Worm (Caenorhabditis elegans) whole organism, L1 larva: ENCODE measurements around the gene ntl-9.
"Not testable (repeated sequence)": the region's sequence is repeated elsewhere in the genome, so short reads cannot be mapped to it uniquely, and the experiment has no call there.

Experiments
- C04F5.9 ChIP-seq: sonication (generic microtip); optimal IDR thresholded peaks from 2 replicates; lab custom pipeline; 2016; ENCODE audit warnings: missing genetic modification characterization, missing compliant biosample characterization
- F16B12.6 ChIP-seq: fragments of 150-350 bp; optimal IDR thresholded peaks from 2 replicates; lab custom pipeline; 2014; ENCODE audit warnings: missing biosample characterization, missing genetic modification characterization
- aha-1 ChIP-seq: fragments of 150-350 bp; optimal IDR thresholded peaks from 2 replicates; lab custom pipeline; 2014; ENCODE audit warnings: missing biosample characterization, missing genetic modification characterization
- aly-2 ChIP-seq: fragments of 150-350 bp; optimal IDR thresholded peaks from 2 replicates; lab custom pipeline; 2014; ENCODE audit warnings: missing biosample characterization, missing genetic modification characterization
- blmp-1 ChIP-seq: fragments of 150-350 bp; optimal IDR thresholded peaks from 2 replicates; lab custom pipeline; 2014; ENCODE audit warnings: missing biosample characterization, missing genetic modification characterization
- ceh-63 ChIP-seq: fragments of 200-800 bp; sonication (Bioruptor generic); optimal IDR thresholded peaks from 2 replicates; lab custom pipeline; 2018; ENCODE audit warnings: mild to moderate bottlenecking, missing genetic modification characterization, missing compliant biosample characterization
- ceh-82 ChIP-seq, 3 experiments: fragments of 150-350 bp in 1 of 3; sonication (generic microtip) in 2 of 3; optimal IDR thresholded peaks; 2 replicates each; lab custom pipeline; 2014 to 2017; ENCODE audit warnings: missing biosample characterization in 3 of 3, missing genetic modification characterization in 3 of 3
- ceh-90 ChIP-seq: sonication (generic microtip); optimal IDR thresholded peaks from 2 replicates; lab custom pipeline; 2016; ENCODE audit warnings: missing genetic modification characterization, missing compliant biosample characterization
- ces-1 ChIP-seq: fragments of 150-350 bp; optimal IDR thresholded peaks from 2 replicates; lab custom pipeline; 2014; ENCODE audit warnings: missing biosample characterization, missing genetic modification reagents, missing genetic modification characterization
- dpl-1 ChIP-seq, 3 experiments: fragments of 150-350 bp in 2 of 3; sonication (generic microtip) in 1 of 3; optimal IDR thresholded peaks; 2 replicates each; lab custom pipeline; 2014 to 2017; ENCODE audit warnings: missing biosample characterization in 3 of 3, missing genetic modification characterization in 3 of 3, missing genetic modification reagents in 3 of 3
- efl-3 ChIP-seq: fragments of 200-800 bp; sonication (Bioruptor generic); optimal IDR thresholded peaks from 2 replicates; lab custom pipeline; 2018; ENCODE audit warnings: mild to moderate bottlenecking, missing genetic modification characterization, missing compliant biosample characterization
- egl-27 ChIP-seq, 2 experiments: fragments of 150-350 bp in 1 of 2; sonication (generic microtip); optimal IDR thresholded peaks; 3 replicates each; lab custom pipeline; 2017 to 2018; ENCODE audit warnings: missing biosample characterization in 2 of 2, missing genetic modification characterization in 2 of 2, missing genetic modification reagents in 2 of 2
- elt-2 ChIP-seq: sonication (generic microtip); optimal IDR thresholded peaks from 2 replicates; lab custom pipeline; 2016; ENCODE audit warnings: missing genetic modification characterization, mild to moderate bottlenecking, inconsistent platforms, missing compliant biosample characterization, missing genetic modification reagents
- ets-5 ChIP-seq: fragments of 200-800 bp; sonication (Bioruptor generic); IDR thresholded peaks from 2 replicates; pipeline ENCODE4 v1.3.6; 2022; ENCODE audit warnings: missing genetic modification characterization, missing compliant biosample characterization
- fkh-10 ChIP-seq: sonication (generic microtip); optimal IDR thresholded peaks from 2 replicates; lab custom pipeline; 2017; ENCODE audit warnings: missing biosample characterization, missing genetic modification reagents, missing genetic modification characterization
- fos-1 ChIP-seq: fragments of 150-350 bp; optimal IDR thresholded peaks from 2 replicates; lab custom pipeline; 2014; ENCODE audit warnings: missing biosample characterization, missing genetic modification characterization
- hpl-2 ChIP-seq: fragments of 150-350 bp; optimal IDR thresholded peaks from 2 replicates; lab custom pipeline; 2014; ENCODE audit warnings: missing biosample characterization, missing genetic modification reagents, missing genetic modification characterization
- irx-1 ChIP-seq: sonication (generic microtip); optimal IDR thresholded peaks from 2 replicates; lab custom pipeline; 2016; ENCODE audit warnings: missing genetic modification characterization, missing compliant biosample characterization
- isw-1 ChIP-seq: fragments of 200-800 bp; sonication (Bioruptor generic); IDR thresholded peaks from 2 replicates; pipeline ENCODE4 v1.3.6; 2022; ENCODE audit warnings: missing genetic modification characterization, missing compliant biosample characterization
- jun-1 ChIP-seq: fragments of 150-350 bp; optimal IDR thresholded peaks from 2 replicates; lab custom pipeline; 2014; ENCODE audit warnings: missing biosample characterization, missing genetic modification reagents, missing genetic modification characterization
- lin-14 ChIP-seq: fragments of 200-800 bp; sonication (Bioruptor generic); optimal IDR thresholded peaks from 2 replicates; lab custom pipeline; 2018; ENCODE audit warnings: mild to moderate bottlenecking, missing genetic modification characterization, moderate library complexity, missing compliant biosample characterization
- lin-39 ChIP-seq: fragments of 150-350 bp; optimal IDR thresholded peaks from 2 replicates; lab custom pipeline; 2014; ENCODE audit warnings: missing biosample characterization, missing genetic modification reagents, missing genetic modification characterization
- lsy-2 ChIP-seq, 2 experiments: fragments of 150-350 bp; optimal IDR thresholded peaks; 2 replicates each; lab custom pipeline; 2014; ENCODE audit warnings: missing biosample characterization in 2 of 2, missing genetic modification characterization in 2 of 2
- mab-9 ChIP-seq: fragments of 200-800 bp; sonication (Bioruptor generic); IDR thresholded peaks from 2 replicates; pipeline ENCODE4 v1.3.6; 2022; ENCODE audit warnings: missing genetic modification reagents, missing genetic modification characterization, missing compliant biosample characterization
- mef-2 ChIP-seq: fragments of 150-350 bp; optimal IDR thresholded peaks from 2 replicates; lab custom pipeline; 2014; ENCODE audit warnings: missing biosample characterization, missing genetic modification characterization
- nhr-11 ChIP-seq: fragments of 150-350 bp; optimal IDR thresholded peaks from 2 replicates; lab custom pipeline; 2014; ENCODE audit warnings: missing biosample characterization, missing genetic modification characterization
- nhr-20 ChIP-seq: sonication (generic microtip); optimal IDR thresholded peaks from 2 replicates; lab custom pipeline; 2016; ENCODE audit warnings: mild to moderate bottlenecking, missing genetic modification characterization, missing compliant biosample characterization
- nhr-28 ChIP-seq: fragments of 150-350 bp; optimal IDR thresholded peaks from 2 replicates; lab custom pipeline; 2014; ENCODE audit warnings: missing biosample characterization, missing genetic modification characterization
- nhr-76 ChIP-seq: sonication (generic microtip); optimal IDR thresholded peaks from 2 replicates; lab custom pipeline; 2017; ENCODE audit warnings: missing biosample characterization, missing genetic modification characterization
- nhr-77 ChIP-seq: fragments of 150-350 bp; optimal IDR thresholded peaks from 2 replicates; lab custom pipeline; 2014; ENCODE audit warnings: missing biosample characterization, missing genetic modification characterization
- nhr-84 ChIP-seq: sonication (generic microtip); optimal IDR thresholded peaks from 2 replicates; lab custom pipeline; 2017; ENCODE audit warnings: missing biosample characterization, missing genetic modification characterization
- nhr-85 ChIP-seq: sonication (generic microtip); peaks from one replicate; lab custom pipeline; 2016; ENCODE audit warnings: missing genetic modification characterization, inconsistent platforms, missing compliant biosample characterization
- nhr-90 ChIP-seq: sonication (generic microtip); optimal IDR thresholded peaks from 2 replicates; lab custom pipeline; 2016; ENCODE audit warnings: mild to moderate bottlenecking, missing genetic modification characterization, missing compliant biosample characterization; ENCODE audit not compliant: poor library complexity
- pag-3 ChIP-seq: sonication (generic microtip); optimal IDR thresholded peaks from 2 replicates; lab custom pipeline; 2017; ENCODE audit warnings: missing genetic modification characterization, mild to moderate bottlenecking, missing compliant biosample characterization, antibody characterized with exemption, borderline replicate concordance; ENCODE audit not compliant: insufficient read depth
- pax-3 ChIP-seq: fragments of 200-800 bp; sonication (Bioruptor generic); optimal IDR thresholded peaks from 2 replicates; lab custom pipeline; 2018; ENCODE audit warnings: mild to moderate bottlenecking, missing genetic modification characterization, moderate library complexity, missing compliant biosample characterization
- pqm-1 ChIP-seq: sonication (generic microtip); optimal IDR thresholded peaks from 3 replicates; lab custom pipeline; 2017; ENCODE audit warnings: missing biosample characterization, missing genetic modification characterization
- skn-1 ChIP-seq: fragments of 150-350 bp; optimal IDR thresholded peaks from 2 replicates; lab custom pipeline; 2014; ENCODE audit warnings: missing biosample characterization, missing genetic modification characterization
- snu-23 ChIP-seq: sonication (generic microtip); optimal IDR thresholded peaks from 2 replicates; lab custom pipeline; 2016; ENCODE audit warnings: missing genetic modification characterization, missing compliant biosample characterization
- sox-4 ChIP-seq: sonication (generic microtip); optimal IDR thresholded peaks from 2 replicates; lab custom pipeline; 2016; ENCODE audit warnings: missing genetic modification characterization, missing compliant biosample characterization
- swsn-7 ChIP-seq: sonication (generic microtip); optimal IDR thresholded peaks from 2 replicates; lab custom pipeline; 2016; ENCODE audit warnings: missing genetic modification characterization, missing compliant biosample characterization
- unc-62 ChIP-seq: fragments of 150-350 bp; optimal IDR thresholded peaks from 2 replicates; lab custom pipeline; 2014; ENCODE audit warnings: missing biosample characterization, missing genetic modification reagents, missing genetic modification characterization
- unc-86 ChIP-seq: sonication (generic microtip); optimal IDR thresholded peaks from 2 replicates; lab custom pipeline; 2016; ENCODE audit warnings: missing genetic modification characterization, missing compliant biosample characterization
- vab-15 ChIP-seq: sonication (generic microtip); optimal IDR thresholded peaks from 2 replicates; lab custom pipeline; 2017; ENCODE audit warnings: missing genotype, mild to moderate bottlenecking, missing genetic modification characterization, missing compliant biosample characterization
- xbp-1 ChIP-seq: sonication (generic microtip); optimal IDR thresholded peaks from 2 replicates; lab custom pipeline; 2016; ENCODE audit warnings: missing genetic modification characterization, missing compliant biosample characterization
- ztf-11 ChIP-seq, 2 experiments: sonication (generic microtip); optimal IDR thresholded peaks; 2 replicates each; lab custom pipeline; 2016 to 2017; ENCODE audit warnings: missing genetic modification characterization in 2 of 2, missing biosample characterization in 1 of 2, missing compliant biosample characterization in 1 of 2

ntl-9 gene

DNA sequence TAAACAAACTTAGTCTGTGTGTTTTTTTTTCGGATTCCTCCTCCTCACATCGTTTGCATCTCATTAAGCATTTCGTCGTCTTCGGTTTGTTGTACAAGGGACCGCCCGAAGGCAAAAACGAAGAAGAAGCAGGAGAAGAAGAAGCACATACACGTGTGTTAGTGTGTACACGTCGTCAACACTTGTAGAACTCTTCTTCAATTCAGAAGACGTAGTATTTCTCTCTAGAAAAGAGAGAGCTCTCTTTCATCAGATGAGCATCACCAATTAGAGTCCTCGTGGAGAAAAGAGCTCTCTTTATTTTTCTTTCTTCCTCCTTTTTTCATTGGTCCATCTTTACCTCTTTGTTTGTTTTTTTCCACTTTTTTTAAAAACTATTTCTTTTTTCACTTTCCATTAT is 23.8 kb downstream of the ntl-9 start:
- TF ChIP-seq unc-86 (no peak), lsy-2 (tag; optimal IDR thresholded peaks at IDR 0.05; lab: Kevin White, UChicago) (peak in 1 of 2 experiments; percentile 8), lin-14 (peak; percentile 66)

DNA sequence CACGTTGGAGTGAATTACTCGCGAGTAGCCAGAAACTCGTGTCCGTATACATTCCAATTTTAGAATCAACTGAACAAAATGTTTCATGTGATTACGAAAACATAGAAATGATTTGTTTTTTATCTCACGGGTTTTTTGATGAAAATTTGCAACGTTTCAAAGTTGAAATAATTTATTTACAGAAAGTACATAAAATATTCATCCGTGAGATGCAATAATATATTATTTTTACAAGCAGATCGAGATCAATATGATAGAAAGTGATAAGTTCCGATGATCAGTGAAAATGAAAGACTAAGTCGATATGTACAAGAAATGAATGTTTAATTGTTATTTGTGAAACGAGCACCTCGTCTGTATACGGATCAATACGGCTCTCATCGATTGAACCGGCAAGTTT is 36.1 kb downstream of the ntl-9 start, which contains the start of gene C27F2.6:
Gene C27F2.6 (minus strand): TSS at position 101 of the 400 bp plus-strand sequence.
- not testable (repeated sequence) for TF ChIP-seq snu-23 (GFP tag; lab: Kevin White, UChicago); lin-14; nhr-85 (tag; lab: Kevin White, UChicago)

DNA sequence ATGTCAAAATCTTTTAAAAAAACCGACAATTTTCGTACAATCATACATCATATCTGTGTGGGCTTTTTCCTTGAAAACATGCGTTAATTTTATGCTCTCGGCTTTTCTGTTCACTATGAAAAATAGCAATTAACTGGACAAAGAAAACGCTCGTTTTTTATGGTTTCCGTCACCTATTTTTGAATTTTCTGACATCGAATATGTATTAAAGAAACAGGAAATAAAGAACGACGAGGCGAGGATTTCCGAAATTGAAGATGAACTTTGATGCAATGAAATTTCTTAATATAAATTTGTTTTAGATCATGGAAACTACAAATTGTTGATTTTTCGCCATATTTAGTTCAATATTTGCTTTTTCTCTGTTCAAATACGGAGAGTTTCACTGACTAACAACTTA is 39.6 kb downstream of the ntl-9 start:
- TF ChIP-seq lin-14 (no peak), unc-86 (no peak), dpl-1 (GFP tag; optimal IDR thresholded peaks at IDR 0.05; lab: Kevin White, UChicago) (no peak), nhr-90 (no peak), nhr-28 (no peak), fos-1 (tag; lab: Kevin White, UChicago) (no peak), hpl-2 (GFP tag; lab: Kevin White, UChicago) (no peak), ets-5 (no peak), aha-1 (tag; lab: Kevin White, UChicago) (no peak), nhr-85 (tag; lab: Kevin White, UChicago) (no peak), F16B12.6 (tag; lab: Kevin White, UChicago) (no peak), ces-1 (GFP tag; lab: Kevin White, UChicago) (no peak), ceh-82 (tag; optimal IDR thresholded peaks at IDR 0.05; lab: Kevin White, UChicago) (no peak)

DNA sequence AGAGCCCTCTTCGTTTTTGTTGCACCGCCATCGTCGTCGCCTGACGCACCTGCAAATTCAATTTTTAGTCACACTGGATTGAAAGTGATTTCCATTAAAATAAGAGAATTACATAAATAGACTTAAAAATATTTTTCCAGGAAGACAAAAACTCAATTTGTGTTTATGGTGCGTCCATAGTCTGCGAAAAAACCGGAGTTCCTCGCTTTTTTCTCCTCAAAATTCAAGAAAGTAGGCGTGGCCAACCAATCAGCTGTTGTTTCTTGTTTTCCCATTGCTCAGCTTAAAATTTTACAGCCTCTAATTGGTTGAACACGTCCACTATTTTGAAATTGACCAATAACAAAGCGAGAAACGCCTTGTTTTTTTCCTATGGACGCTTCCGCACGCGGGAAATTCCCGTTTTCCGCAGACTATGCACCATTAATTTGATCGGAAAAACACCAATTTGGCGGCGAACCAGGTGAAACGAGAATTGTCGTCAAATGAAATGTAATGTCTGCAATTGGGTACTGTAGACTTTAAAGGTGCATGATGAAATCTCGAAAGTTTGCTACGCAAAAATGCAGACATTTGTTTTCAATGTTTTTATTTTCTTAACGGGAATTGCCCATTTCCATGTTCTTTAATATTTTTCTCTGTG is 40.3 kb downstream of the ntl-9 start, which contains the start of gene C27F2.7:
Gene C27F2.7 (minus strand): TSS at position 51 of the 643 bp plus-strand sequence.
- TF ChIP-seq egl-27 (tag; optimal IDR thresholded peaks at IDR 0.05; lab: Kevin White, UChicago), result no peak
- TF ChIP-seq pag-3 (tag; lab: Kevin White, UChicago), result no peak
- TF ChIP-seq fkh-10 (GFP tag; lab: Kevin White, UChicago), result no peak
- TF ChIP-seq nhr-77 (tag; lab: Kevin White, UChicago), result no peak
- TF ChIP-seq xbp-1, result no peak
- no peak for TF ChIP-seq ceh-63 (GFP tag; lab: Kevin White, UChicago)
- TF ChIP-seq irx-1, result no peak
- no peak for TF ChIP-seq elt-2 (tag; lab: Kevin White, UChicago)
- TF ChIP-seq C04F5.9, result no peak
- no peak for TF ChIP-seq lin-39 (tag; lab: Kevin White, UChicago)
- no peak for TF ChIP-seq blmp-1 (tag; lab: Kevin White, UChicago)
- TF ChIP-seq nhr-76, result no peak
- TF ChIP-seq vab-15 (tag; lab: Kevin White, UChicago), result no peak
- no peak for TF ChIP-seq skn-1
- no peak for TF ChIP-seq mef-2 (tag; lab: Kevin White, UChicago)
- TF ChIP-seq lin-14, result no peak
- TF ChIP-seq ztf-11 (tag; optimal IDR thresholded peaks at IDR 0.05; lab: Kevin White, UChicago), result no peak
- no peak for TF ChIP-seq ces-1 (GFP tag; lab: Kevin White, UChicago)
- TF ChIP-seq, all 84 proteins: peak for 0

DNA sequence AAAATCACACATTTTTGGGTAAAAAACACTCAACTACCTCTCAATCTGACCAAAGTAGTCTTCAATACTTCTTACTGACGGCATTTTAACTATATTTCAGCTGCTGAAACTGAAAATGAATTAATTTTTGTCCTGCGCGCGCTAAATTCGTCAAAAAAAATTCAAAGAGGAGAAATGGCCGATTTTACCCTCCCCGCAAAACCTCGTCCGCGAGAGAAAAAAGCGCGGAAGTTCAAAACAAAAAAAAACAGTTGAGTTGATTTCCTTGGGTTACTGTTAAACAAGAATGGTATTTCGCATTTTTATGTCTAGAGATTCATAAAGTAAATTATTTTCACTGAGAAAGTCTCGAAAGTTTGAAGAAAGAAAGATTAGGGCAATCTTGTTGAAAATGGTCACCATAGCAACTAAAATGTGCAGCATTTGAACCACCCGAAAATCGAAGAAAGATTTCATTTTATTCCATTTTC is 42.5 kb downstream of the ntl-9 start, which contains the start of the genes C27F2.10 and wdr-60:
Gene C27F2.10 (minus strand): TSS at position 109 of the 470 bp plus-strand sequence.
Gene wdr-60 (plus strand): TSS at position 420 of the 470 bp plus-strand sequence.
- TF ChIP-seq sox-4 (tag; lab: Kevin White, UChicago) (no peak), xbp-1 (peak; percentile 41), nhr-84 (tag; lab: Kevin White, UChicago) (no peak), pqm-1 (tag; lab: Kevin White, UChicago) (no peak), nhr-28 (no peak), isw-1 (GFP tag; lab: Robert Waterston, UW) (0 out of 2 replicates have a peak, but pooled peaks have one; percentile 1), aly-2 (no peak), mab-9 (GFP tag; lab: Robert Waterston, UW) (no peak), nhr-20 (tag; lab: Kevin White, UChicago) (no peak), jun-1 (tag; lab: Kevin White, UChicago) (no peak), elt-2 (tag; lab: Kevin White, UChicago) (no peak), mef-2 (tag; lab: Kevin White, UChicago) (no peak), swsn-7 (no peak), irx-1 (no peak), efl-3 (no peak), ceh-90 (tag; lab: Kevin White, UChicago) (peak; percentile 61), nhr-11 (tag; lab: Kevin White, UChicago) (no peak), skn-1 (no peak), unc-62 (GFP tag; lab: Kevin White, UChicago) (no peak), pax-3 (no peak)
